Fruit fly (Drosophila melanogaster): ENCODE data around the gene CG15210.
A peak's percentile ranks its signal among the peaks of the same experiment; 100 is the strongest.

The CG15210 gene

DNA sequence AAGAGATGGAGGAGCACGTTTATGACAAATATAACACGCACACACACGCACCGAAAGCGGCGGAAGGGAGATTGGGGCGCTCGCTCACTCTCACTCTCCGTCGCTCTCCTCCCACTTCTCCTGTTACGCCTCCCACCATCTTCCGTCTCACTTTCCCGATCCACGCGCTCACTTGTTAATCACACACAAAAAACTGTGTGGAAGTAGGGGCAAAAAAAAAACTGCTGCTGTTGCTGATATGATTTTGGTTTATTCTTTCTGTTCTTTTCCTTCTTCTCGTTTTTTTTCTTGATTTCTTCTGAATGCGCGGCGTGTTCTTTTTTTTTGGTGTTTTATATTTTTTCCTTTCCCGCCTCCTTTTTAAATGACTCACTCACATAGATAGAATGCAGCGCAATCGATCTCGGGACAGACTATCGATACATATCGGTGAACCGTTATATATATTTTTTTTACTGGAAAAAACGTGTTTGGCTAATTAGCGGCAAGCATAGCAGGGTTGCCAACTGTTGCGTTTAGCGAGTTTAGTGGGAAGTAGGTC, 33.3 kb upstream of the CG15210 start:
- TF ChIP-seq bbx (GFP tag; IDR thresholded peaks at IDR 0.05; ENCODE audit: partially characterized antibody) (peak; percentile 54), CG33557 (GFP tag; optimal IDR thresholded peaks at IDR 0.05) (no peak), CrebB (tag; optimal IDR thresholded peaks at IDR 0.05) (no peak), toy (GFP tag; IDR thresholded peaks at IDR 0.05) (no peak), amos (GFP tag; IDR thresholded peaks at IDR 0.05; ENCODE audit: partially characterized antibody) (peak; percentile 59), knrl (GFP tag; IDR thresholded peaks at IDR 0.05; ENCODE audit: partially characterized antibody) (peak; percentile 41; the same call in 1 of the 3 replicates), pfk (GFP tag; optimal IDR thresholded peaks at IDR 0.05) (no peak), CG16815 (GFP tag; optimal IDR thresholded peaks at IDR 0.05) (no peak), CG11247 (GFP tag; IDR thresholded peaks at IDR 0.05) (no peak), cwo (GFP tag; optimal IDR thresholded peaks at IDR 0.05) (peak; percentile 36), mld (GFP tag; IDR thresholded peaks at IDR 0.05; ENCODE audit: partially characterized antibody) (0 out of 3 replicates have a peak, but pooled peaks have one; percentile 23), Stat92E (GFP tag; optimal IDR thresholded peaks at IDR 0.05) (peak in 1 of 3 experiments; percentile 20), peb (GFP tag; IDR thresholded peaks at IDR 0.05) (no peak), stwl (tag; optimal IDR thresholded peaks at IDR 0.05) (peak; percentile 12), Med (GFP tag) (peak; percentile 37), CG7745 (tag; optimal IDR thresholded peaks at IDR 0.05) (no peak), CG10565 (GFP tag; optimal IDR thresholded peaks at IDR 0.05) (no peak), sna (GFP tag; IDR thresholded peaks at IDR 0.05; ENCODE audit: partially characterized antibody) (peak; percentile 30; the same call in 1 of the 2 replicates), Opbp (GFP tag; IDR thresholded peaks at IDR 0.05; ENCODE audit: partially characterized antibody) (peak; percentile 49; the same call in 1 of the 3 replicates), chinmo (GFP tag; IDR thresholded peaks at IDR 0.05; ENCODE audit: partially characterized antibody) (0 out of 4 replicates have a peak, but pooled peaks have one; percentile 32), kah (GFP tag; optimal IDR thresholded peaks at IDR 0.05) (peak; percentile 46), CG1529 (GFP tag; optimal IDR thresholded peaks at IDR 0.05) (no peak), exex (tag; optimal IDR thresholded peaks at IDR 0.05) (peak; percentile 46), rib (GFP tag; IDR thresholded peaks at IDR 0.05) (peak; percentile 54), CG10462 (GFP tag; optimal IDR thresholded peaks at IDR 0.05) (no peak), CG18599 (GFP tag; optimal IDR thresholded peaks at IDR 0.05) (peak; percentile 30), kni (GFP tag; optimal IDR thresholded peaks at IDR 0.05) (peak; percentile 64), Blimp-1 (GFP tag; optimal IDR thresholded peaks at IDR 0.05) (peak; percentile 95), lbe (GFP tag; optimal IDR thresholded peaks at IDR 0.05) (peak; percentile 14), caup (GFP tag; optimal IDR thresholded peaks at IDR 0.05; ENCODE audit: severe bottlenecking) (peak; percentile 5), cg (GFP tag; optimal IDR thresholded peaks at IDR 0.05) (peak; percentile 64), HLHmδ (GFP tag; optimal IDR thresholded peaks at IDR 0.05) (peak; percentile 13), Drgx (GFP tag; IDR thresholded peaks at IDR 0.05) (peak; percentile 80), sqz (GFP tag; optimal IDR thresholded peaks at IDR 0.05) (peak; percentile 97), CG6791 (GFP tag; IDR thresholded peaks at IDR 0.05; ENCODE audit: partially characterized antibody) (peak; percentile 65; the same call in 1 of the 3 replicates), ase (GFP tag; IDR thresholded peaks at IDR 0.05) (no peak), CG17361 (GFP tag; IDR thresholded peaks at IDR 0.05) (no peak), crol (GFP tag; IDR thresholded peaks at IDR 0.05) (peak; percentile 89), yki (optimal IDR thresholded peaks at IDR 0.05) (peak; percentile 13), CG4730 (GFP tag; IDR thresholded peaks at IDR 0.05) (no peak), Dbx (GFP tag; IDR thresholded peaks at IDR 0.05) (no peak), shn (GFP tag; optimal IDR thresholded peaks at IDR 0.05) (no peak), Scr (GFP tag; IDR thresholded peaks at IDR 0.05; ENCODE audit: partially characterized antibody) (peak; percentile 63), ato (GFP tag; IDR thresholded peaks at IDR 0.05; ENCODE audit: partially characterized antibody) (0 out of 2 replicates have a peak, but pooled peaks have one; percentile 20), CG17186 (GFP tag; optimal IDR thresholded peaks at IDR 0.05) (no peak), zen (tag; optimal IDR thresholded peaks at IDR 0.05) (peak; percentile 35), dpn (GFP tag; optimal IDR thresholded peaks at IDR 0.05) (no peak)

Measured in whole organism, embryonic.